Worm (Caenorhabditis elegans): Measurements from ENCODE around the gene ins-8.

DNA sequence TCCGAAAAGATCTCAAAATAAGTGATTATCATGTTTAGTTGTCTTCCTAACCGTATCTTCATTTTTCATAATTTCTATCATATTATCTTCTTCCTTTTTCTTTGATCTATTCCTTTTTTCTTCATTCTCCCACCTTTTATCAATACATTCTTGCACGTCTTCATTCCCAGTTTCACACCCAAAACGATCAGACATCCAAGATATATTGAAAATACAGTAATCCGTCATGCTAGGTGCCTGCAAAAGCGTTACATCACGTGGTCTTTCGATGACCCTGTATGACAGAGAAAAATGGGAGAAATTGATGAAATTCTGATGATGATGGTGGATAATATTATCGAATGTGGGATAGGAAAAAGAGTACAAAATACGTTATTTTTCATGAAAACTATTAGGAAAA lies 8.3 kb downstream of the ins-8 start:
- no peak for TF ChIP-seq ceh-16 (tag; optimal IDR thresholded peaks at IDR 0.05)
- no peak for TF ChIP-seq nhr-77 (tag; optimal IDR thresholded peaks at IDR 0.05)
- TF ChIP-seq skn-1 (tag; optimal IDR thresholded peaks at IDR 0.05) = no peak
- no peak for TF ChIP-seq pqm-1 (tag; optimal IDR thresholded peaks at IDR 0.05)
- no peak for TF ChIP-seq nhr-11 (tag; optimal IDR thresholded peaks at IDR 0.05)
- no peak for TF ChIP-seq ama-1 (optimal IDR thresholded peaks at IDR 0.05)

Data from whole organism, L3 larva.